Worm (Caenorhabditis elegans) whole organism, L1 larva: Measurements from ENCODE around the gene R13A1.1.
A peak's percentile ranks its signal among the peaks of the same experiment; 100 is the strongest.

Experiments used
- elt-3 ChIP-seq, 6 experiments: fragments of 150-350 bp in 1 of 6; sonication (generic microtip); optimal IDR thresholded peaks; 2 replicates each; lab custom pipeline; 2017 to 2018; ENCODE audit warnings: missing biosample characterization in 6 of 6, missing genetic modification characterization in 6 of 6, inconsistent platforms in 1 of 6
- unc-86 ChIP-seq: sonication (generic microtip); optimal IDR thresholded peaks from 2 replicates; lab custom pipeline; 2016; ENCODE audit warnings: missing genetic modification characterization, missing compliant biosample characterization
- vab-15 ChIP-seq: sonication (generic microtip); optimal IDR thresholded peaks from 2 replicates; lab custom pipeline; 2017; ENCODE audit warnings: missing genotype, mild to moderate bottlenecking, missing genetic modification characterization, missing compliant biosample characterization

- TF ChIP-seq unc-86 (tag; lab: Kevin White, UChicago) (no peak), vab-15 (tag; lab: Kevin White, UChicago) (no peak), elt-3 (tag; optimal IDR thresholded peaks at IDR 0.05; lab: Kevin White, UChicago) (peak in 2 of 6 experiments; percentile 3 to 7)
These were observed 13.8 kb downstream of the R13A1.1 start for ce11 chrIV:7233566-7234014.
